Comparison of ENCODE assay signal across 1 fruit fly cellular context in genomic region chr3R:17066828-17067430, dm6.
TF ChIP-seq lines count a peak whose summit lies in the region.

No protein-coding gene starts in this region.

TF ChIP-seq in whole organism, embryonic, 481 proteins besides CTCF, POLR2A, EP300 and RAD21 (continued from another document):
- TF ChIP-seq CG2120 (GFP tag; optimal IDR thresholded peaks at IDR 0.05; lab: Kevin White, UChicago) (no peak), Adf1 (GFP tag; IDR thresholded peaks at IDR 0.05; lab: Robert Waterston, UW) (peak; percentile 34; the same call in 1 of the 2 replicates), stc (GFP tag; IDR thresholded peaks at IDR 0.05; lab: Robert Waterston, UW) (0 out of 2 replicates have a peak, but pooled peaks have one; percentile 14), CG4282 (GFP tag; optimal IDR thresholded peaks at IDR 0.05; lab: Kevin White, UChicago) (no peak), CG11504 (tag; optimal IDR thresholded peaks at IDR 0.05; lab: Kevin White, UChicago) (no peak), CG9932 (GFP tag; IDR thresholded peaks at IDR 0.05; lab: Robert Waterston, UW) (peak; percentile 26; the same call in 1 of the 2 replicates), chn (GFP tag; optimal IDR thresholded peaks at IDR 0.05; lab: Kevin White, UChicago) (no peak), CG1233 (GFP tag; optimal IDR thresholded peaks at IDR 0.05; lab: Kevin White, UChicago) (no peak), ssp (GFP tag; IDR thresholded peaks at IDR 0.05; lab: Robert Waterston, UW) (0 out of 2 replicates have a peak, but pooled peaks have one; percentile 11), CG9817 (tag; optimal IDR thresholded peaks at IDR 0.05; lab: Kevin White, UChicago) (no peak), sd (tag; optimal IDR thresholded peaks at IDR 0.05; lab: Kevin White, UChicago) (peak; percentile 79), Hey (tag; optimal IDR thresholded peaks at IDR 0.05; lab: Kevin White, UChicago) (no peak), Ets65A (GFP tag; lab: Kevin White, UChicago) (peak; percentile 57), CG7786 (GFP tag; optimal IDR thresholded peaks at IDR 0.05; lab: Kevin White, UChicago) (no peak), CG6175 (GFP tag; IDR thresholded peaks at IDR 0.05; lab: Robert Waterston, UW) (0 out of 3 replicates have a peak, but pooled peaks have one; percentile 44), E2f2 (GFP tag; IDR thresholded peaks at IDR 0.05; lab: Robert Waterston, UW) (no peak), grn (GFP tag; optimal IDR thresholded peaks at IDR 0.05; lab: Kevin White, UChicago) (no peak), tx (GFP tag; optimal IDR thresholded peaks at IDR 0.05; lab: Kevin White, UChicago) (no peak), CG9797 (GFP tag; optimal IDR thresholded peaks at IDR 0.05; lab: Kevin White, UChicago) (no peak), CG7987 (GFP tag; optimal IDR thresholded peaks at IDR 0.05; lab: Kevin White, UChicago) (no peak), CG42726 (GFP tag; IDR thresholded peaks at IDR 0.05; lab: Robert Waterston, UW; ENCODE audit: partially characterized antibody) (no peak), CG18599 (GFP tag; optimal IDR thresholded peaks at IDR 0.05; lab: Kevin White, UChicago) (no peak), CG7839 (tag; optimal IDR thresholded peaks at IDR 0.05; lab: Kevin White, UChicago) (no peak), CG12769 (tag; optimal IDR thresholded peaks at IDR 0.05; lab: Kevin White, UChicago) (peak; percentile 89), Med (GFP tag; lab: Kevin White, UChicago) (peak; percentile 85), aop (GFP tag; IDR thresholded peaks at IDR 0.05; lab: Robert Waterston, UW) (no peak), seq (GFP tag; IDR thresholded peaks at IDR 0.05; lab: Robert Waterston, UW) (no peak), Sry-β (GFP tag; optimal IDR thresholded peaks at IDR 0.05; lab: Kevin White, UChicago) (no peak), CG34422 (GFP tag; IDR thresholded peaks at IDR 0.05; lab: Robert Waterston, UW) (0 out of 3 replicates have a peak, but pooled peaks have one; percentile 18), Elba2 (GFP tag; optimal IDR thresholded peaks at IDR 0.05; lab: Kevin White, UChicago) (no peak), her (GFP tag; optimal IDR thresholded peaks at IDR 0.05; lab: Kevin White, UChicago) (no peak), TFAM (GFP tag; optimal IDR thresholded peaks at IDR 0.05; lab: Kevin White, UChicago) (no peak), Sox102F (GFP tag; optimal IDR thresholded peaks at IDR 0.05; lab: Kevin White, UChicago) (no peak), so (GFP tag; IDR thresholded peaks at IDR 0.05; lab: Robert Waterston, UW) (0 out of 3 replicates have a peak, but pooled peaks have one; percentile 23), chinmo (GFP tag; IDR thresholded peaks at IDR 0.05; lab: Robert Waterston, UW; ENCODE audit: partially characterized antibody) (0 out of 4 replicates have a peak, but pooled peaks have one; percentile 52), phol (tag; optimal IDR thresholded peaks at IDR 0.05; lab: Kevin White, UChicago) (no peak), CG3407 (GFP tag; optimal IDR thresholded peaks at IDR 0.05; lab: Kevin White, UChicago) (no peak), bab2 (GFP tag; optimal IDR thresholded peaks at IDR 0.05; lab: Kevin White, UChicago) (no peak), sim (GFP tag; IDR thresholded peaks at IDR 0.05; lab: Robert Waterston, UW) (0 out of 2 replicates have a peak, but pooled peaks have one; percentile 5), crol (GFP tag; IDR thresholded peaks at IDR 0.05; lab: Robert Waterston, UW) (peak; percentile 53)
TF ChIP-seq in whole organism, embryonic: peak in this region for 20.
